Fruit fly (Drosophila melanogaster) whole organism, embryonic: ENCODE measurements around the gene CG8281.

Source experiments
- Adf1 ChIP-seq: fragments of 200-800 bp; sonication (Bioruptor generic); IDR thresholded peaks from 2 replicates; pipeline ENCODE4 v1.3.6; 2022; ENCODE audit warnings: missing biosample characterization, missing genetic modification characterization
- Atf-2 ChIP-seq: fragments of 200-800 bp; sonication (Bioruptor generic); optimal IDR thresholded peaks from 2 replicates; lab custom pipeline; 2016; ENCODE audit warnings: missing biosample characterization, missing genetic modification characterization
- Atf6 ChIP-seq: fragments of 200-800 bp; sonication (Bioruptor generic); IDR thresholded peaks from 2 replicates; pipeline ENCODE4 v1.3.6; 2022; ENCODE audit warnings: missing biosample characterization, missing genetic modification characterization
- CG1024 ChIP-seq: fragments of 200-800 bp; sonication (Bioruptor generic); IDR thresholded peaks from 2 replicates; pipeline ENCODE4 v1.3.6; 2022; ENCODE audit warnings: missing biosample characterization, missing genetic modification characterization
- CG11093 ChIP-seq: fragments of 200-800 bp; sonication (Bioruptor generic); IDR thresholded peaks from 3 replicates; pipeline ENCODE4 v1.3.6; 2022; ENCODE audit warnings: missing biosample characterization, missing genetic modification characterization
- CG11247 ChIP-seq: fragments of 200-800 bp; sonication (Bioruptor generic); IDR thresholded peaks from 2 replicates; pipeline ENCODE4 v1.3.6; 2022; ENCODE audit warnings: missing biosample characterization, missing genetic modification characterization
- CG13624 ChIP-seq: fragments of 200-800 bp; sonication (Bioruptor generic); optimal IDR thresholded peaks from 2 replicates; lab custom pipeline; 2016; ENCODE audit warnings: missing biosample characterization, missing genetic modification characterization
- CG13894 ChIP-seq: fragments of 200-800 bp; sonication (Bioruptor generic); optimal IDR thresholded peaks from 3 replicates; lab custom pipeline; 2018; ENCODE audit warnings: missing biosample characterization, mild to moderate bottlenecking, missing genetic modification characterization, moderate library complexity
- CG17912 ChIP-seq: fragments of 200-800 bp; sonication (Bioruptor generic); optimal IDR thresholded peaks from 2 replicates; lab custom pipeline; 2018; ENCODE audit warnings: missing biosample characterization, mild to moderate bottlenecking, missing genetic modification characterization
- CG18764 ChIP-seq: fragments of 200-800 bp; sonication (Bioruptor generic); optimal IDR thresholded peaks from 3 replicates; lab custom pipeline; 2016; ENCODE audit warnings: missing biosample characterization, missing genetic modification characterization
- CG2129 ChIP-seq: fragments of 200-800 bp; sonication (Bioruptor generic); IDR thresholded peaks from 2 replicates; pipeline ENCODE4 v1.3.6; 2022; ENCODE audit warnings: missing biosample characterization, missing genetic modification characterization; ENCODE audit not compliant: partially characterized antibody
- CG2199 ChIP-seq: fragments of 200-800 bp; sonication (Bioruptor generic); IDR thresholded peaks from 3 replicates; pipeline ENCODE4 v1.3.6; 2022; ENCODE audit warnings: missing biosample characterization, missing genetic modification characterization
- CG31224 ChIP-seq: fragments of 200-800 bp; sonication (Bioruptor generic); IDR thresholded peaks from 2 replicates; pipeline ENCODE4 v1.3.6; 2022; ENCODE audit warnings: missing biosample characterization, missing genetic modification characterization
- CG31365 ChIP-seq: fragments of 200-800 bp; sonication (Bioruptor generic); optimal IDR thresholded peaks from 2 replicates; lab custom pipeline; 2018; ENCODE audit warnings: missing biosample characterization, mild to moderate bottlenecking, missing genetic modification characterization
- CG4360 ChIP-seq: fragments of 200-800 bp; sonication (Bioruptor generic); IDR thresholded peaks from 2 replicates; pipeline ENCODE4 v1.3.6; 2022; ENCODE audit warnings: missing biosample characterization, missing genetic modification characterization
- CG43689 ChIP-seq: fragments of 200-800 bp; sonication (Bioruptor generic); IDR thresholded peaks from 2 replicates; pipeline ENCODE4 v1.3.6; 2022; ENCODE audit warnings: missing biosample characterization, missing genetic modification characterization
- CG6272 ChIP-seq: fragments of 200-800 bp; sonication (Bioruptor generic); IDR thresholded peaks from 2 replicates; pipeline ENCODE4 v1.3.6; 2022; ENCODE audit warnings: missing biosample characterization, missing genetic modification characterization
- CG9876 ChIP-seq: fragments of 200-800 bp; sonication (Bioruptor generic); optimal IDR thresholded peaks from 2 replicates; lab custom pipeline; 2016; ENCODE audit warnings: missing biosample characterization, missing genetic modification characterization
- CHES-1-like ChIP-seq: fragments of 200-800 bp; sonication (Bioruptor generic); optimal IDR thresholded peaks from 2 replicates; lab custom pipeline; 2016; ENCODE audit warnings: missing biosample characterization, missing genetic modification characterization
- Dfd ChIP-seq, 2 experiments: fragments of >200 bp; optimal IDR thresholded peaks; 2 replicates each; lab custom pipeline; 2017; ENCODE audit warnings: missing biosample characterization in 2 of 2, missing genetic modification characterization in 2 of 2
- Dip3 ChIP-seq: fragments of 200-800 bp; sonication (Bioruptor generic); optimal IDR thresholded peaks from 3 replicates; lab custom pipeline; 2016; ENCODE audit warnings: missing biosample characterization, missing genetic modification characterization
- Fer3 ChIP-seq: fragments of 200-800 bp; sonication (Bioruptor generic); optimal IDR thresholded peaks from 2 replicates; lab custom pipeline; 2018; ENCODE audit warnings: missing biosample characterization, mild to moderate bottlenecking, missing genetic modification characterization, moderate library complexity
- H15 ChIP-seq: fragments of 200-800 bp; sonication (Bioruptor generic); IDR thresholded peaks from 3 replicates; pipeline ENCODE4 v1.3.6; 2022; ENCODE audit warnings: missing biosample characterization, missing genetic modification characterization
- Hmr ChIP-seq: fragments of 200-800 bp; sonication (Bioruptor generic); optimal IDR thresholded peaks from 3 replicates; lab custom pipeline; 2017; ENCODE audit warnings: mild to moderate bottlenecking, missing biosample characterization, missing genetic modification reagents, missing genetic modification characterization
- Nf-YC ChIP-seq: fragments of 200-800 bp; optimal IDR thresholded peaks from 3 replicates; lab custom pipeline; 2019; ENCODE audit warnings: missing biosample characterization, mild to moderate bottlenecking, missing genetic modification characterization, moderate library complexity
- Ravus ChIP-seq: fragments of 200-800 bp; sonication (Bioruptor generic); IDR thresholded peaks from 2 replicates; pipeline ENCODE4 v1.3.6; 2022; ENCODE audit warnings: missing biosample characterization, missing genetic modification characterization
- Sin3A ChIP-seq: fragments of >200 bp; optimal IDR thresholded peaks from 2 replicates; lab custom pipeline; 2018
- Sry-δ ChIP-seq: fragments of 200-800 bp; sonication (Bioruptor generic); optimal IDR thresholded peaks from 2 replicates; lab custom pipeline; 2016; ENCODE audit warnings: missing biosample characterization, missing genetic modification characterization
- al ChIP-seq: fragments of 200-800 bp; sonication (Bioruptor generic); IDR thresholded peaks from 2 replicates; pipeline ENCODE4 v1.3.6; 2022; ENCODE audit warnings: missing biosample characterization, missing genetic modification characterization
- cad ChIP-seq: fragments of >200 bp; optimal IDR thresholded peaks from 2 replicates; lab custom pipeline; 2017; ENCODE audit warnings: missing biosample characterization, missing genetic modification characterization
- cg ChIP-seq: fragments of 200-800 bp; sonication (Bioruptor generic); optimal IDR thresholded peaks from 3 replicates; lab custom pipeline; 2019; ENCODE audit warnings: missing biosample characterization, mild to moderate bottlenecking, missing genetic modification characterization, moderate library complexity
- crol ChIP-seq: fragments of 200-800 bp; sonication (Bioruptor generic); IDR thresholded peaks from 2 replicates; pipeline ENCODE4 v1.3.6; 2022; ENCODE audit warnings: missing biosample characterization, missing genetic modification characterization
- ewg ChIP-seq: fragments of 200-800 bp; sonication (Bioruptor generic); optimal IDR thresholded peaks from 3 replicates; lab custom pipeline; 2017; ENCODE audit warnings: mild to moderate bottlenecking, missing biosample characterization, missing genetic modification reagents, missing genetic modification characterization
- fd96Cb ChIP-seq: fragments of 200-800 bp; sonication (Bioruptor generic); optimal IDR thresholded peaks from 2 replicates; lab custom pipeline; 2018; ENCODE audit warnings: missing biosample characterization, mild to moderate bottlenecking, missing genetic modification characterization, moderate library complexity
- kni ChIP-seq: fragments of 200-800 bp; sonication (Bioruptor generic); optimal IDR thresholded peaks from 3 replicates; lab custom pipeline; 2017; ENCODE audit warnings: mild to moderate bottlenecking, missing biosample characterization, missing genetic modification reagents, missing genetic modification characterization
- lola ChIP-seq, 3 experiments: fragments of >200 bp in 2 of 3; fragments of 200-800 bp in 1 of 3; sonication (Bioruptor generic) in 1 of 3; optimal IDR thresholded peaks; 2 replicates each; lab custom pipeline; 2017 to 2019; ENCODE audit warnings: missing biosample characterization in 3 of 3, missing genetic modification characterization in 3 of 3, mild to moderate bottlenecking in 1 of 3, moderate library complexity in 1 of 3
- maf-S ChIP-seq: fragments of 200-800 bp; sonication (Bioruptor generic); optimal IDR thresholded peaks from 2 replicates; lab custom pipeline; 2016; ENCODE audit warnings: missing biosample characterization, missing genetic modification characterization
- nau ChIP-seq: fragments of 200-800 bp; sonication (Bioruptor generic); optimal IDR thresholded peaks from 3 replicates; lab custom pipeline; 2017; ENCODE audit warnings: missing biosample characterization, mild to moderate bottlenecking, missing genetic modification characterization, missing genetic modification reagents
- oc ChIP-seq: fragments of 200-800 bp; sonication (Bioruptor generic); optimal IDR thresholded peaks from 2 replicates; lab custom pipeline; 2018; ENCODE audit warnings: missing biosample characterization, mild to moderate bottlenecking, missing genetic modification characterization, moderate library complexity
- otp ChIP-seq: fragments of 200-800 bp; sonication (Bioruptor generic); IDR thresholded peaks from 3 replicates; pipeline ENCODE4, ENCODE4 v1.3.6; 2022; ENCODE audit warnings: missing biosample characterization, missing genetic modification characterization
- pfk ChIP-seq: fragments of 200-800 bp; sonication (Bioruptor generic); optimal IDR thresholded peaks from 2 replicates; lab custom pipeline; 2018; ENCODE audit warnings: missing biosample characterization, mild to moderate bottlenecking, missing genetic modification characterization, moderate library complexity
- pros ChIP-seq: fragments of 200-800 bp; sonication (Bioruptor generic); optimal IDR thresholded peaks from 3 replicates; lab custom pipeline; 2019; ENCODE audit warnings: missing biosample characterization, mild to moderate bottlenecking, missing genetic modification characterization, moderate library complexity
- row ChIP-seq: fragments of 200-800 bp; sonication (Bioruptor generic); IDR thresholded peaks from 3 replicates; pipeline ENCODE4 v1.3.6; 2022; ENCODE audit warnings: missing biosample characterization, missing genetic modification characterization
- salm ChIP-seq: fragments of 200-800 bp; sonication (Bioruptor generic); optimal IDR thresholded peaks from 2 replicates; lab custom pipeline; 2018; ENCODE audit warnings: missing biosample characterization, mild to moderate bottlenecking, missing genetic modification characterization
- sd ChIP-seq: fragments of 200-800 bp; sonication (Bioruptor generic); optimal IDR thresholded peaks from 3 replicates; lab custom pipeline; 2018; ENCODE audit warnings: missing biosample characterization, mild to moderate bottlenecking, missing genetic modification characterization, moderate library complexity
- sisA ChIP-seq: fragments of 200-800 bp; sonication (Bioruptor generic); IDR thresholded peaks from 2 replicates; pipeline ENCODE4 v1.3.6; 2022; ENCODE audit warnings: missing biosample characterization, missing genetic modification characterization
- sna ChIP-seq: fragments of 200-800 bp; sonication (Bioruptor generic); IDR thresholded peaks from 2 replicates; pipeline ENCODE4 v1.3.6; 2022; ENCODE audit warnings: missing biosample characterization, missing genetic modification characterization; ENCODE audit not compliant: partially characterized antibody
- tgo ChIP-seq: fragments of 200-800 bp; sonication (Bioruptor generic); IDR thresholded peaks from 3 replicates; pipeline ENCODE4 v1.3.6; 2022; ENCODE audit warnings: missing biosample characterization, missing genetic modification characterization
- tio ChIP-seq: fragments of 200-800 bp; sonication (Bioruptor generic); optimal IDR thresholded peaks from 2 replicates; lab custom pipeline; 2017; ENCODE audit warnings: missing biosample characterization, missing genetic modification characterization, inconsistent platforms
- tll ChIP-seq, 2 experiments: fragments of 200-800 bp in 1 of 2; fragments of >200 bp in 1 of 2; sonication (Bioruptor generic) in 1 of 2; optimal IDR thresholded peaks; 2 replicates each; lab custom pipeline; 2017 to 2019; ENCODE audit warnings: missing biosample characterization in 2 of 2, missing genetic modification characterization in 2 of 2, mild to moderate bottlenecking in 1 of 2, moderate library complexity in 1 of 2
- wek ChIP-seq: fragments of 200-800 bp; sonication (Bioruptor generic); optimal IDR thresholded peaks from 3 replicates; lab custom pipeline; 2018; ENCODE audit warnings: missing biosample characterization, mild to moderate bottlenecking, missing genetic modification characterization, moderate library complexity

CG8281 gene

DNA sequence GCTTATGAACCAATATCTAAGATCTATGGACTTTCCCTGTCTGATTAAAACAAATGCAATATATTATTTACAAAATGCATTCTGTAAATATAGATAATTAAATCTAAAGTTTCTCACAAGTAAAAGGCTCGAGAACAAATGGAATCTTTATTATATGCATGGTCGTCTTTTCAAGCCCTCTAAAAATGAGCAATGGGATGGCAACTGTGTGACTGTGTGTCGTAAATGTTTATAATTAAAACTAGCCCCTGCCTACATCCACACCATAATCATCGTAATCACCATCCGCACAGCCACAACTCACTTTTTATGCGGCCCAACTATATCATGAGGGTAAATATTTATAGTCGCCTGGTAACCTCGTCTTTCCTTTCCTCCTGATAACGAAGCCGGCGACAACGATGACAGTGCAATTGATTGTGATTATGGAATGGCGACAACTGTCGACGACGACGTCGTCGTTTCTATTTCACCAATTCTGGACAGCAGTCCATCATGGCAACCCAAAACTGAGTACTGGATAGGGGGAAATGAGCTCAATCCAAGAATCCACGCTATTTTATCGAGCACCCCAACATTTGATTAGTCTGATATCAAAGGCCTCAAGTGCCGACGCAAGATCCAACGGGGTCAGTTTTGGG is 46.4 kb upstream of the CG8281 start (continued):
- TF ChIP-seq crol (no peak), ewg (GFP tag; lab: Kevin White, UChicago) (no peak), wek (no peak), Fer3 (tag; lab: Kevin White, UChicago) (no peak), CG13894 (tag; lab: Kevin White, UChicago) (peak; percentile 56), CHES-1-like (GFP tag; lab: Kevin White, UChicago) (no peak), lola (GFP tag; optimal IDR thresholded peaks at IDR 0.05; lab: Kevin White, UChicago) (no peak), CG17912 (GFP tag; lab: Kevin White, UChicago) (peak; percentile 10), tio (GFP tag; lab: Kevin White, UChicago) (no peak), tll (GFP tag; optimal IDR thresholded peaks at IDR 0.05; lab: Kevin White, UChicago) (no peak), salm (tag; lab: Kevin White, UChicago) (no peak), CG4360 (no peak), fd96Cb (tag; lab: Kevin White, UChicago) (no peak), Dip3 (GFP tag; lab: Kevin White, UChicago) (no peak), pros (peak; percentile 43), CG2199 (GFP tag; lab: Robert Waterston, UW) (no peak), Dfd (GFP tag; optimal IDR thresholded peaks at IDR 0.05; lab: Kevin White, UChicago) (no peak), Hmr (GFP tag; lab: Kevin White, UChicago) (peak; percentile 17), Atf-2 (no peak), CG11247 (GFP tag; lab: Robert Waterston, UW) (no peak), pfk (peak; percentile 45), CG1024 (GFP tag; lab: Robert Waterston, UW) (no peak), CG9876 (GFP tag; lab: Kevin White, UChicago) (no peak), Nf-YC (peak; percentile 16), Ravus (no peak), CG6272 (GFP tag; lab: Robert Waterston, UW) (no peak), CG18764 (GFP tag; lab: Kevin White, UChicago) (no peak), Atf6 (GFP tag; lab: Robert Waterston, UW) (no peak), H15 (GFP tag; lab: Robert Waterston, UW) (no peak), Sry-δ (GFP tag; lab: Kevin White, UChicago) (no peak), row (GFP tag; lab: Robert Waterston, UW) (no peak), sisA (GFP tag; lab: Robert Waterston, UW) (no peak), kni (GFP tag; lab: Kevin White, UChicago) (no peak), CG31224 (GFP tag; lab: Robert Waterston, UW) (no peak), CG11093 (no peak), maf-S (no peak), CG13624 (GFP tag; lab: Kevin White, UChicago) (no peak), CG2129 (GFP tag; lab: Robert Waterston, UW) (no peak), tgo (no peak), otp (GFP tag; lab: Robert Waterston, UW) (no peak), CG43689 (GFP tag; lab: Robert Waterston, UW) (no peak), cg (GFP tag; lab: Kevin White, UChicago) (no peak), nau (GFP tag; lab: Kevin White, UChicago) (no peak), Sin3A (lab: Kevin White, UChicago) (no peak), sd (tag; lab: Kevin White, UChicago) (peak; percentile 64), cad (GFP tag; lab: Kevin White, UChicago) (no peak), oc (tag; lab: Kevin White, UChicago) (no peak), sna (GFP tag; lab: Robert Waterston, UW) (no peak), CG31365 (no peak), Adf1 (peak; percentile 15; the same call in 1 of the 2 replicates), al (GFP tag; lab: Robert Waterston, UW) (no peak)
